Fruit fly (Drosophila melanogaster): ENCODE measurements around the gene CG2145.

DNA sequence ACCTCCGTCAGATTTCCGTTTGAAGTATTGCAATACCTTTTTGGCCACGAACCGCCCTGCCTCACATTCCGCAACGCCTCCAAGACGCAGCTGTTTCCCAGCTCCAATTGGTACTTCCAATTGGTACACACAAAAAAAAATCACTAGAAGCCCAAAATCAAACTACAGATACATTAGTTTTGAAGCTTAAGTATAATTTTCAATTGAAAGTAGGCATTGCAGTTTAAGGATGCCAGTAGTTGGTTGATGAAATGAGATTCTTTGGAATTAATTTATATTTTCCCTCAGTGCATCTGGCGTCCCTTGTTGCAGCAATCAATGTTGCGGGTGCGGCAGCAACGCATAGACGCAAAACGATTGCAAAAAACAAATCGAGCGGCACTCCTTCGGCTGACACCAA is 6.6 kb downstream of the CG2145 start:
- no peak for TF ChIP-seq CG8478 (optimal IDR thresholded peaks at IDR 0.05)
- TF ChIP-seq pan (optimal IDR thresholded peaks at IDR 0.05) = no peak
- TF ChIP-seq EcR (GFP tag; optimal IDR thresholded peaks at IDR 0.05) = no peak
- no peak for TF ChIP-seq psq (optimal IDR thresholded peaks at IDR 0.05)
- TF ChIP-seq usp (GFP tag; optimal IDR thresholded peaks at IDR 0.05) = no peak
- TF ChIP-seq Dll (optimal IDR thresholded peaks at IDR 0.05) = no peak

Data from whole organism.